Worm (Caenorhabditis elegans) whole organism, L3 larva: ENCODE measurements around the gene M163.21.

Experiments used
- R02D3.7 ChIP-seq: fragments of 150-350 bp; optimal IDR thresholded peaks from 2 replicates; lab custom pipeline; 2014; ENCODE audit warnings: missing biosample characterization, missing genetic modification characterization
- ZK546.5 ChIP-seq: sonication (generic microtip); optimal IDR thresholded peaks from 2 replicates; lab custom pipeline; 2017; ENCODE audit warnings: missing biosample characterization, missing genetic modification characterization
- ama-1 ChIP-seq: fragments of 150-350 bp; optimal IDR thresholded peaks from 2 replicates; lab custom pipeline; 2018
- ceh-16 ChIP-seq: sonication (generic microtip); optimal IDR thresholded peaks from 2 replicates; lab custom pipeline; 2017; ENCODE audit warnings: missing biosample characterization, missing genetic modification characterization
- ceh-28 ChIP-seq: fragments of 150-350 bp; optimal IDR thresholded peaks from 2 replicates; lab custom pipeline; 2014; ENCODE audit warnings: missing biosample characterization, missing genetic modification reagents, missing genetic modification characterization
- ceh-82 ChIP-seq: fragments of 150-350 bp; optimal IDR thresholded peaks from 2 replicates; lab custom pipeline; 2014; ENCODE audit warnings: missing biosample characterization, missing genetic modification characterization
- ceh-9 ChIP-seq: sonication (generic microtip); optimal IDR thresholded peaks from 2 replicates; lab custom pipeline; 2018; ENCODE audit warnings: missing biosample characterization, missing genetic modification characterization
- daf-12 ChIP-seq: fragments of 150-350 bp; optimal IDR thresholded peaks from 2 replicates; lab custom pipeline; 2014; ENCODE audit warnings: missing biosample characterization, missing genetic modification reagents, missing genetic modification characterization
- egl-27 ChIP-seq: sonication (generic microtip); optimal IDR thresholded peaks from 4 replicates; lab custom pipeline; 2017; ENCODE audit warnings: missing biosample characterization, missing genetic modification reagents, missing genetic modification characterization
- egl-5 ChIP-seq: fragments of 150-350 bp; optimal IDR thresholded peaks from 2 replicates; lab custom pipeline; 2017; ENCODE audit warnings: missing biosample characterization, missing genetic modification reagents, missing genetic modification characterization, inconsistent platforms
- elt-1 ChIP-seq: fragments of 150-350 bp; optimal IDR thresholded peaks from 2 replicates; lab custom pipeline; 2014; ENCODE audit warnings: missing biosample characterization, missing genetic modification characterization
- elt-2 ChIP-seq: sonication (generic microtip); optimal IDR thresholded peaks from 2 replicates; lab custom pipeline; 2016; ENCODE audit warnings: missing genetic modification reagents, mild to moderate bottlenecking, missing genetic modification characterization, missing compliant biosample characterization
- elt-3 ChIP-seq, 3 experiments: fragments of 150-350 bp in 1 of 3; sonication (generic microtip) in 2 of 3; optimal IDR thresholded peaks; 2 replicates in 2 of 3; 4 replicates in 1 of 3; lab custom pipeline; 2014 to 2017; ENCODE audit warnings: missing biosample characterization in 3 of 3, missing genetic modification characterization in 3 of 3
- eor-1 ChIP-seq, 2 experiments: fragments of 150-350 bp; optimal IDR thresholded peaks; 2 replicates each; lab custom pipeline; 2014 to 2018; ENCODE audit warnings: missing biosample characterization in 2 of 2, missing genetic modification characterization in 2 of 2
- fkh-10 ChIP-seq: sonication (generic microtip); optimal IDR thresholded peaks from 2 replicates; lab custom pipeline; 2017; ENCODE audit warnings: missing biosample characterization, missing genetic modification reagents, missing genetic modification characterization
- fos-1 ChIP-seq: fragments of 150-350 bp; optimal IDR thresholded peaks from 2 replicates; lab custom pipeline; 2014; ENCODE audit warnings: missing biosample characterization, missing genetic modification characterization
- hmg-11 ChIP-seq: sonication (generic microtip); optimal IDR thresholded peaks from 2 replicates; lab custom pipeline; 2016; ENCODE audit warnings: missing genetic modification characterization, missing compliant biosample characterization
- jun-1 ChIP-seq: fragments of 150-350 bp; optimal IDR thresholded peaks from 2 replicates; lab custom pipeline; 2014; ENCODE audit warnings: missing biosample characterization, missing genetic modification reagents, missing genetic modification characterization
- lin-15B ChIP-seq: fragments of 150-350 bp; optimal IDR thresholded peaks from 2 replicates; lab custom pipeline; 2014; ENCODE audit warnings: missing biosample characterization, missing genetic modification characterization
- lin-39 ChIP-seq: fragments of 150-350 bp; optimal IDR thresholded peaks from 2 replicates; lab custom pipeline; 2018; ENCODE audit warnings: missing biosample characterization, missing genetic modification reagents, missing genetic modification characterization
- lsy-12 ChIP-seq: sonication (generic microtip); optimal IDR thresholded peaks from 2 replicates; lab custom pipeline; 2016; ENCODE audit warnings: mild to moderate bottlenecking, missing genetic modification characterization, missing compliant biosample characterization
- mdl-1 ChIP-seq: fragments of 150-350 bp; optimal IDR thresholded peaks from 2 replicates; lab custom pipeline; 2014; ENCODE audit warnings: missing biosample characterization, missing genetic modification characterization
- mml-1 ChIP-seq: fragments of 150-350 bp; sonication (generic microtip); optimal IDR thresholded peaks from 3 replicates; lab custom pipeline; 2014; ENCODE audit warnings: missing biosample characterization, missing genetic modification characterization
- nfya-1 ChIP-seq: sonication (generic microtip); optimal IDR thresholded peaks from 2 replicates; lab custom pipeline; 2017; ENCODE audit warnings: missing genetic modification characterization, mild to moderate bottlenecking, missing compliant biosample characterization, antibody characterized with exemption, moderate library complexity; ENCODE audit not compliant: insufficient read depth
- nhr-11 ChIP-seq: fragments of 150-350 bp; optimal IDR thresholded peaks from 2 replicates; lab custom pipeline; 2014; ENCODE audit warnings: missing biosample characterization, missing genetic modification characterization
- nhr-23 ChIP-seq: fragments of 150-350 bp; optimal IDR thresholded peaks from 2 replicates; lab custom pipeline; 2014; ENCODE audit warnings: missing biosample characterization, missing genetic modification reagents, missing genetic modification characterization
- nhr-237 ChIP-seq: fragments of 150-350 bp; optimal IDR thresholded peaks from 2 replicates; lab custom pipeline; 2014; ENCODE audit warnings: missing biosample characterization, missing genetic modification characterization
- nhr-25 ChIP-seq: sonication (generic microtip); optimal IDR thresholded peaks from 2 replicates; lab custom pipeline; 2017; ENCODE audit warnings: missing biosample characterization, missing genetic modification characterization
- nhr-28 ChIP-seq: fragments of 150-350 bp; optimal IDR thresholded peaks from 2 replicates; lab custom pipeline; 2014; ENCODE audit warnings: missing biosample characterization, missing genetic modification characterization
- nhr-43 ChIP-seq: sonication (generic microtip); optimal IDR thresholded peaks from 2 replicates; lab custom pipeline; 2016; ENCODE audit warnings: mild to moderate bottlenecking, missing genetic modification characterization, missing compliant biosample characterization; ENCODE audit not compliant: poor library complexity, severe bottlenecking
- nhr-76 ChIP-seq: fragments of 150-350 bp; sonication (generic microtip); optimal IDR thresholded peaks from 5 replicates; lab custom pipeline; 2014; ENCODE audit warnings: missing biosample characterization, missing genetic modification characterization
- nhr-77 ChIP-seq: fragments of 150-350 bp; optimal IDR thresholded peaks from 2 replicates; lab custom pipeline; 2014; ENCODE audit warnings: missing biosample characterization, missing genetic modification characterization
- pha-4 ChIP-seq: fragments of 150-350 bp; optimal IDR thresholded peaks from 2 replicates; lab custom pipeline; 2014; ENCODE audit warnings: missing biosample characterization, missing genetic modification reagents, missing genetic modification characterization
- sea-2 ChIP-seq: fragments of 150-350 bp; sonication (generic microtip); optimal IDR thresholded peaks from 4 replicates; lab custom pipeline; 2014; ENCODE audit warnings: missing biosample characterization, missing genetic modification reagents, missing genetic modification characterization
- skn-1 ChIP-seq: fragments of 150-350 bp; optimal IDR thresholded peaks from 2 replicates; lab custom pipeline; 2014; ENCODE audit warnings: missing biosample characterization, missing genetic modification characterization
- snpc-4 ChIP-seq: fragments of 150-350 bp; optimal IDR thresholded peaks from 2 replicates; lab custom pipeline; 2014; ENCODE audit warnings: missing biosample characterization, missing genetic modification characterization
- tbx-2 ChIP-seq: sonication (generic microtip); optimal IDR thresholded peaks from 2 replicates; lab custom pipeline; 2016; ENCODE audit warnings: mild to moderate bottlenecking, missing genetic modification characterization, missing compliant biosample characterization
- unc-39 ChIP-seq: sonication (generic microtip); optimal IDR thresholded peaks from 4 replicates; lab custom pipeline; 2017; ENCODE audit warnings: missing biosample characterization, missing genetic modification characterization
- unc-62 ChIP-seq: fragments of 150-350 bp; sonication (generic microtip); optimal IDR thresholded peaks from 4 replicates; lab custom pipeline; 2014; ENCODE audit warnings: missing biosample characterization, missing genetic modification reagents, missing genetic modification characterization
- zag-1 ChIP-seq: fragments of 150-350 bp; optimal IDR thresholded peaks from 2 replicates; lab custom pipeline; 2014; ENCODE audit warnings: missing biosample characterization, missing genetic modification characterization
- ztf-11 ChIP-seq: fragments of 150-350 bp; optimal IDR thresholded peaks from 2 replicates; lab custom pipeline; 2014; ENCODE audit warnings: missing biosample characterization, missing genetic modification characterization
- ztf-4 ChIP-seq: fragments of 150-350 bp; optimal IDR thresholded peaks from 2 replicates; lab custom pipeline; 2014; ENCODE audit warnings: missing biosample characterization, missing genetic modification characterization

M163.21 gene

ce11 chrX:14481637-14482036 is 15.0 kb downstream of the M163.21 start:
- no peak for TF ChIP-seq nhr-28 (tag; lab: Kevin White, UChicago)
- TF ChIP-seq lin-39 (tag; lab: Kevin White, UChicago) = no peak
- TF ChIP-seq snpc-4 = peak; percentile 11

ce11 chrX:14484827-14485226 is 18.2 kb downstream of the M163.21 start, which contains the start of gene M163.8:
M163.8 (plus strand) TSS chrX:14485127.
- TF ChIP-seq snpc-4 = no peak
- no peak for TF ChIP-seq lin-39 (tag; lab: Kevin White, UChicago)
- TF ChIP-seq elt-2 (tag; lab: Kevin White, UChicago) = no peak
- TF ChIP-seq elt-3 (tag; optimal IDR thresholded peaks at IDR 0.05; lab: Kevin White, UChicago) = no peak
- TF ChIP-seq fkh-10 = no peak

DNA sequence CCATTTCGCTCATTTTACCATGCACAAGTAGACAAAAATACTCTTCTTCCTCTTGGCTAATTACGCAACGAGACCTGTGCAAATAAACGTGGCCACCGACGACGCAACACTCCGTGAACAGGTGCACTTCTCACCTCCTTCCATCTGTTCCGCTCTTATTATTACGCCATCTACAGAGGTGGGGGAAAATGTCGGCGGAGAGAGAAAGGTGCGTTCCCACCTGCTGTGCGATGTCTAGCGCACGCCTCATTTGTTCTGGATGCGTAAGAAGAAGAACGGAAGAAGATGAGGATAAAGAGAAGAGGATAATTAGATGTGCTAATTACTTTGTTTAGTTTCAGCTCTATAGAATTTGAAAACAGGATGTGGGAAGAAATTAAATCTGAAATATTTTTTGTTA is 19.9 kb downstream of the M163.21 start:
- TF ChIP-seq nhr-28 (tag; lab: Kevin White, UChicago) = no peak

- TF ChIP-seq fos-1 (no peak), nhr-25 (tag; lab: Kevin White, UChicago) (peak; percentile 68), ceh-28 (no peak), ceh-82 (tag; lab: Kevin White, UChicago) (no peak), elt-1 (tag; lab: Kevin White, UChicago) (peak; percentile 29)
Measured at ce11 chrX:14487333-14487732, 20.7 kb downstream of the M163.21 start.

- TF ChIP-seq lin-39 (tag; lab: Kevin White, UChicago) (peak; percentile 25), nfya-1 (tag; lab: Kevin White, UChicago) (no peak), ceh-16 (no peak), unc-39 (no peak), elt-1 (tag; lab: Kevin White, UChicago) (peak; percentile 66), elt-3 (tag; optimal IDR thresholded peaks at IDR 0.05; lab: Kevin White, UChicago) (no peak)
Measured at ce11 chrX:14487832-14488231, 21.2 kb downstream of the M163.21 start.

DNA sequence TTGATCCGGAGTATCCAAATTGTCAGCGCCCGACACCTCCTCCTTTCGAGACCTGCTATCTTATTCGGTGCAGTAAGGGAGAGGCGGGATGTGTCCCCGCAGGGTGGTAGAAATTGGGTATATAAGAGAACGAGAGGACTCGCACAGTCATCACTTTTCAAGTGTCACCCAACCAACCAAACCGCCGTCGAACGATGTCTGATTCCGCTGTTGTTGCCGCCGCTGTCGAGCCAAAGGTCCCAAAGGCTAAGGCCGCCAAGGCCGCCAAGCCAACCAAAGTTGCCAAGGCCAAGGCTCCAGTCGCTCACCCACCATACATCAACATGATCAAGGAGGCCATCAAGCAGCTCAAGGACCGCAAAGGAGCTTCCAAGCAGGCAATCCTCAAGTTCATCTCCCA is 23.3 kb downstream of the M163.21 start, which contains the start of gene his-24:
his-24 (plus strand) TSS at position 150 of the 400 bp plus-strand sequence.
- TF ChIP-seq ceh-9 (tag; lab: Kevin White, UChicago) (no peak), nfya-1 (tag; lab: Kevin White, UChicago) (peak; percentile 72), zag-1 (tag; lab: Kevin White, UChicago) (no peak), elt-1 (tag; lab: Kevin White, UChicago) (peak; percentile 7), ceh-82 (tag; lab: Kevin White, UChicago) (peak; percentile 38), lsy-12 (peak; percentile 75), egl-5 (tag; lab: Kevin White, UChicago) (no peak), ceh-28 (no peak), unc-62 (GFP tag; lab: Kevin White, UChicago) (no peak), ceh-16 (no peak), lin-15B (no peak), eor-1 (tag; optimal IDR thresholded peaks at IDR 0.05; lab: Kevin White, UChicago) (no peak), egl-27 (peak; percentile 49), nhr-76 (no peak), mml-1 (no peak), mdl-1 (tag; lab: Kevin White, UChicago) (no peak), daf-12 (tag; lab: Kevin White, UChicago) (no peak), sea-2 (no peak), jun-1 (tag; lab: Kevin White, UChicago) (peak; percentile 60), ztf-11 (no peak), nhr-11 (tag; lab: Kevin White, UChicago) (no peak), fos-1 (no peak), lin-39 (tag; lab: Kevin White, UChicago) (peak; percentile 92), nhr-237 (tag; lab: Kevin White, UChicago) (no peak), R02D3.7 (tag; lab: Kevin White, UChicago) (peak; percentile 16), nhr-43 (peak; percentile 60), hmg-11 (tag; lab: Kevin White, UChicago) (peak; percentile 56), nhr-23 (tag; lab: Kevin White, UChicago) (peak; percentile 86), fkh-10 (no peak), pha-4 (peak; percentile 81), snpc-4 (peak; percentile 33), skn-1 (tag; lab: Kevin White, UChicago) (peak; percentile 82), ama-1 (lab: Kevin White, UChicago) (peak; percentile 91), ztf-4 (tag; lab: Kevin White, UChicago) (no peak), elt-3 (tag; optimal IDR thresholded peaks at IDR 0.05; lab: Kevin White, UChicago) (peak in 1 of 3 experiments; percentile 10), nhr-77 (tag; lab: Kevin White, UChicago) (peak; percentile 3), elt-2 (tag; lab: Kevin White, UChicago) (peak; percentile 59), tbx-2 (peak; percentile 18), ZK546.5 (no peak), nhr-28 (tag; lab: Kevin White, UChicago) (no peak)
